Worm (Caenorhabditis elegans) whole organism, young adult: ENCODE data around the gene lact-3.

Experiments
- F23B12.7 ChIP-seq: sonication (generic microtip); optimal IDR thresholded peaks from 2 replicates; lab custom pipeline; 2017; ENCODE audit warnings: missing genetic modification characterization, mild to moderate bottlenecking, missing compliant biosample characterization, antibody characterized with exemption, moderate library complexity; ENCODE audit not compliant: insufficient read depth
- ama-1 ChIP-seq, 3 experiments: fragments of 150-350 bp in 1 of 3; sonication (generic microtip) in 2 of 3; optimal IDR thresholded peaks; 2 replicates each; lab custom pipeline; 2014 to 2018; ENCODE audit warnings: missing biosample characterization in 2 of 3, missing genetic modification characterization in 2 of 3, missing genetic modification reagents in 2 of 3
- him-1 ChIP-seq: sonication (generic microtip); optimal IDR thresholded peaks from 2 replicates; lab custom pipeline; 2016; ENCODE audit warnings: missing genotype, missing genetic modification reagents, missing genetic modification characterization, missing compliant biosample characterization
- mel-28 ChIP-seq: sonication (generic microtip); optimal IDR thresholded peaks from 2 replicates; lab custom pipeline; 2016; ENCODE audit warnings: borderline replicate concordance, mild to moderate bottlenecking, missing genetic modification characterization, missing compliant biosample characterization
- nhr-90 ChIP-seq: sonication (generic microtip); optimal IDR thresholded peaks from 2 replicates; lab custom pipeline; 2016; ENCODE audit warnings: missing genotype, mild to moderate bottlenecking, missing genetic modification characterization, missing compliant biosample characterization
- pha-4 ChIP-seq: fragments of 150-350 bp; sonication (generic microtip); optimal IDR thresholded peaks from 2 replicates; lab custom pipeline; 2014; ENCODE audit warnings: missing biosample characterization, missing genetic modification reagents, missing genetic modification characterization
- rec-8 ChIP-seq, 2 experiments: sonication (generic microtip); optimal IDR thresholded peaks; 2 replicates each; lab custom pipeline; 2016; ENCODE audit warnings: mild to moderate bottlenecking in 2 of 2, missing genetic modification characterization in 2 of 2, missing genetic modification reagents in 2 of 2, missing genotype in 2 of 2, missing biosample characterization in 1 of 2, missing compliant biosample characterization in 1 of 2, moderate library complexity in 1 of 2
- sdz-38 ChIP-seq: sonication (generic microtip); optimal IDR thresholded peaks from 2 replicates; lab custom pipeline; 2016; ENCODE audit warnings: missing genotype, missing genetic modification characterization, missing compliant biosample characterization
- snpc-1.3 ChIP-seq: sonication (generic microtip); optimal IDR thresholded peaks from 2 replicates; lab custom pipeline; 2017; ENCODE audit warnings: missing genetic modification characterization, mild to moderate bottlenecking, missing compliant biosample characterization, antibody characterized with exemption, moderate library complexity, missing genotype, missing genetic modification reagents; ENCODE audit not compliant: insufficient read depth
- snpc-4 ChIP-seq, 5 experiments: fragments of 150-350 bp in 1 of 5; sonication (generic microtip) in 4 of 5; optimal IDR thresholded peaks; 2 replicates each; lab custom pipeline; 2014 to 2018; ENCODE audit warnings: missing genetic modification characterization in 5 of 5, missing biosample characterization in 3 of 5, antibody characterized with exemption in 2 of 5, mild to moderate bottlenecking in 2 of 5, missing compliant biosample characterization in 2 of 5, missing genotype in 2 of 5, moderate library complexity in 2 of 5, missing genetic modification reagents in 1 of 5
- sptf-2 ChIP-seq: fragments of 200-800 bp; sonication (Bioruptor generic); optimal IDR thresholded peaks from 2 replicates; lab custom pipeline; 2018; ENCODE audit warnings: mild to moderate bottlenecking, missing genetic modification characterization, missing compliant biosample characterization
- unc-62 ChIP-seq: fragments of 150-350 bp; optimal IDR thresholded peaks from 2 replicates; lab custom pipeline; 2014; ENCODE audit warnings: missing biosample characterization, missing genetic modification reagents, missing genetic modification characterization

DNA sequence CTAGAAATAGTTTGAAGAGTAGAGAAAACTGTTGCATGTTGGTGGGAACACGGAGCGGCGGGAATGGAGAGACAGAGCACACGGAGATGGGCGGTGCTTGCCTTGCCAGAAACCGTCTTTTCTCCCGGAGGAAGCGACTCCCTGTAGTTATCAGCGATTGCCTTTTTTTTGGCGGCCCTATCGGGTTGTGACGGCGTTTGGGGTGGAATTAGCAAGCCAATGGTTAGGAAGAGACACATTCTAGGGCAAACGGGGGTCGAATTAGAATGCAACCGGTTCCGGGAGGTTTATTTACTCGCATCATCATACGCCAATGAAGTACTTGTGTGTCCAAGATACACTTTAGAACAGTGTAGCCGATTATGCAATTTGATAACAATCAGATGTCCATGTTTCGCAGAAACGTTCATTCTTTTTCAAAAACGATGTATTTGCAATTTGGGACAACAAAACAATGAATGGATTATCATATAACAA, at the start of gene lact-3:
- TF ChIP-seq sptf-2 (GFP tag; lab: Kevin White, UChicago) (no peak), snpc-4 (GFP tag; optimal IDR thresholded peaks at IDR 0.05; lab: Kevin White, UChicago) (no peak), snpc-4 (tag; optimal IDR thresholded peaks at IDR 0.05; lab: Kevin White, UChicago) (no peak), snpc-1.3 (tag; lab: Kevin White, UChicago) (no peak), rec-8 (tag; optimal IDR thresholded peaks at IDR 0.05; lab: Kevin White, UChicago) (no peak), mel-28 (tag; lab: Kevin White, UChicago) (no peak), F23B12.7 (tag; lab: Kevin White, UChicago) (no peak), nhr-90 (tag; lab: Kevin White, UChicago) (no peak), him-1 (peak; percentile 16), ama-1 (optimal IDR thresholded peaks at IDR 0.05; lab: Kevin White, UChicago) (no peak), ama-1 (GFP tag; optimal IDR thresholded peaks at IDR 0.05; lab: Kevin White, UChicago) (peak in 1 of 2 experiments; percentile 34), sdz-38 (tag; lab: Kevin White, UChicago) (no peak), unc-62 (GFP tag; lab: Kevin White, UChicago) (no peak), pha-4 (tag; lab: Kevin White, UChicago) (no peak)
